Worm (Caenorhabditis elegans) whole organism, late embryonic: Measurements from ENCODE around the gene tftc-3.

Source experiments
- C38D4.7 ChIP-seq: fragments of 200-800 bp; sonication (Bioruptor generic); optimal IDR thresholded peaks from 2 replicates; lab custom pipeline; 2018; ENCODE audit warnings: mild to moderate bottlenecking, missing genetic modification characterization, moderate library complexity, missing compliant biosample characterization
- F13H6.1 ChIP-seq: sonication (generic microtip); optimal IDR thresholded peaks from 2 replicates; lab custom pipeline; 2016; ENCODE audit warnings: missing genetic modification characterization, missing compliant biosample characterization
- K02D7.2 ChIP-seq: sonication (generic microtip); optimal IDR thresholded peaks from 2 replicates; lab custom pipeline; 2017; ENCODE audit warnings: mild to moderate bottlenecking, missing genetic modification characterization, missing compliant biosample characterization
- K09A11.1 ChIP-seq: sonication (generic microtip); optimal IDR thresholded peaks from 2 replicates; lab custom pipeline; 2017; ENCODE audit warnings: antibody characterized with exemption, mild to moderate bottlenecking, missing genetic modification characterization, missing compliant biosample characterization; ENCODE audit not compliant: insufficient read depth
- T23F11.4 ChIP-seq: fragments of 200-800 bp; sonication (Bioruptor generic); optimal IDR thresholded peaks from 2 replicates; lab custom pipeline; 2018; ENCODE audit warnings: mild to moderate bottlenecking, missing genetic modification characterization, missing compliant biosample characterization
- Y22D7AL.16 ChIP-seq: sonication (generic microtip); optimal IDR thresholded peaks from 2 replicates; lab custom pipeline; 2016; ENCODE audit warnings: missing genetic modification characterization, missing compliant biosample characterization
- ahr-1 ChIP-seq: sonication (generic microtip); optimal IDR thresholded peaks from 2 replicates; lab custom pipeline; 2016; ENCODE audit warnings: missing genetic modification characterization, missing compliant biosample characterization
- ama-1 ChIP-seq: fragments of 150-350 bp; optimal IDR thresholded peaks from 2 replicates; lab custom pipeline; 2014
- ceh-14 ChIP-seq: sonication (generic microtip); optimal IDR thresholded peaks from 2 replicates; lab custom pipeline; 2016; ENCODE audit warnings: missing genotype, missing genetic modification characterization, missing compliant biosample characterization
- ceh-18 ChIP-seq: sonication (generic microtip); optimal IDR thresholded peaks from 2 replicates; lab custom pipeline; 2016; ENCODE audit warnings: missing genetic modification characterization, missing compliant biosample characterization
- ceh-19 ChIP-seq: fragments of 200-800 bp; sonication (Bioruptor generic); optimal IDR thresholded peaks from 2 replicates; lab custom pipeline; 2018; ENCODE audit warnings: mild to moderate bottlenecking, missing genetic modification characterization, missing compliant biosample characterization
- ceh-2 ChIP-seq: sonication (generic microtip); optimal IDR thresholded peaks from 2 replicates; lab custom pipeline; 2016; ENCODE audit warnings: missing genotype, missing genetic modification characterization, missing compliant biosample characterization
- ceh-22 ChIP-seq: sonication (generic microtip); optimal IDR thresholded peaks from 2 replicates; lab custom pipeline; 2017; ENCODE audit warnings: missing biosample characterization, missing genetic modification characterization
- ceh-30 ChIP-seq: fragments of 150-350 bp; optimal IDR thresholded peaks from 2 replicates; lab custom pipeline; 2014; ENCODE audit warnings: missing biosample characterization, missing genetic modification characterization
- ceh-31 ChIP-seq: sonication (generic microtip); optimal IDR thresholded peaks from 2 replicates; lab custom pipeline; 2016; ENCODE audit warnings: missing genetic modification characterization, missing compliant biosample characterization
- ceh-34 ChIP-seq: sonication (generic microtip); optimal IDR thresholded peaks from 2 replicates; lab custom pipeline; 2016; ENCODE audit warnings: mild to moderate bottlenecking, missing genetic modification characterization, missing compliant biosample characterization
- ceh-6 ChIP-seq: fragments of 200-800 bp; sonication (Bioruptor generic); optimal IDR thresholded peaks from 2 replicates; lab custom pipeline; 2018; ENCODE audit warnings: mild to moderate bottlenecking, missing genetic modification characterization, missing compliant biosample characterization
- che-1 ChIP-seq: sonication (generic microtip); optimal IDR thresholded peaks from 2 replicates; lab custom pipeline; 2016; ENCODE audit warnings: mild to moderate bottlenecking, missing genetic modification characterization, missing compliant biosample characterization
- dmd-4 ChIP-seq: sonication (generic microtip); optimal IDR thresholded peaks from 2 replicates; lab custom pipeline; 2016; ENCODE audit warnings: borderline replicate concordance, missing genetic modification characterization, missing compliant biosample characterization
- dve-1 ChIP-seq: sonication (generic microtip); optimal IDR thresholded peaks from 2 replicates; lab custom pipeline; 2017; ENCODE audit warnings: antibody characterized with exemption, mild to moderate bottlenecking, missing genetic modification characterization, missing compliant biosample characterization
- elt-4 ChIP-seq: sonication (generic microtip); optimal IDR thresholded peaks from 2 replicates; lab custom pipeline; 2016; ENCODE audit warnings: missing genetic modification characterization, missing compliant biosample characterization
- eyg-1 ChIP-seq: sonication (generic microtip); optimal IDR thresholded peaks from 2 replicates; lab custom pipeline; 2016; ENCODE audit warnings: missing genotype, missing genetic modification characterization, missing compliant biosample characterization
- fax-1 ChIP-seq: sonication (generic microtip); optimal IDR thresholded peaks from 2 replicates; lab custom pipeline; 2016; ENCODE audit warnings: missing genotype, missing genetic modification characterization, missing compliant biosample characterization
- fkh-10 ChIP-seq: fragments of 150-350 bp; optimal IDR thresholded peaks from 2 replicates; lab custom pipeline; 2014; ENCODE audit warnings: missing biosample characterization, missing genetic modification reagents, missing genetic modification characterization
- fkh-6 ChIP-seq: sonication (generic microtip); optimal IDR thresholded peaks from 2 replicates; lab custom pipeline; 2016; ENCODE audit warnings: missing genetic modification characterization, missing compliant biosample characterization
- hlh-13 ChIP-seq: fragments of 200-800 bp; sonication (Bioruptor generic); optimal IDR thresholded peaks from 2 replicates; lab custom pipeline; 2018; ENCODE audit warnings: mild to moderate bottlenecking, missing genetic modification characterization, missing compliant biosample characterization
- hlh-30 ChIP-seq: sonication (generic microtip); optimal IDR thresholded peaks from 2 replicates; lab custom pipeline; 2017; ENCODE audit warnings: antibody characterized with exemption, missing genetic modification characterization, missing compliant biosample characterization; ENCODE audit not compliant: insufficient read depth
- hlh-6 ChIP-seq: sonication (generic microtip); optimal IDR thresholded peaks from 2 replicates; lab custom pipeline; 2016; ENCODE audit warnings: missing genotype, missing genetic modification characterization, missing compliant biosample characterization
- hlh-8 ChIP-seq: sonication (generic microtip); optimal IDR thresholded peaks from 2 replicates; lab custom pipeline; 2016; ENCODE audit warnings: missing genotype, missing genetic modification characterization, missing compliant biosample characterization
- lim-6 ChIP-seq: sonication (generic microtip); optimal IDR thresholded peaks from 2 replicates; lab custom pipeline; 2016; ENCODE audit warnings: missing genetic modification characterization, missing compliant biosample characterization
- lin-11 ChIP-seq: fragments of 200-800 bp; sonication (Bioruptor generic); optimal IDR thresholded peaks from 2 replicates; lab custom pipeline; 2018; ENCODE audit warnings: mild to moderate bottlenecking, missing genetic modification characterization, missing compliant biosample characterization
- madf-2 ChIP-seq: sonication (generic microtip); optimal IDR thresholded peaks from 2 replicates; lab custom pipeline; 2017; ENCODE audit warnings: missing genetic modification characterization, missing compliant biosample characterization
- mec-3 ChIP-seq: sonication (generic microtip); optimal IDR thresholded peaks from 2 replicates; lab custom pipeline; 2016; ENCODE audit warnings: borderline replicate concordance, missing genetic modification characterization, missing compliant biosample characterization
- nhr-11 ChIP-seq: fragments of 150-350 bp; optimal IDR thresholded peaks from 2 replicates; lab custom pipeline; 2014; ENCODE audit warnings: missing biosample characterization, missing genetic modification characterization
- npax-4 ChIP-seq: sonication (generic microtip); optimal IDR thresholded peaks from 2 replicates; lab custom pipeline; 2016; ENCODE audit warnings: missing genetic modification characterization, missing compliant biosample characterization
- odd-2 ChIP-seq: sonication (generic microtip); optimal IDR thresholded peaks from 2 replicates; lab custom pipeline; 2017; ENCODE audit warnings: antibody characterized with exemption, mild to moderate bottlenecking, missing genetic modification characterization, missing compliant biosample characterization
- pag-3 ChIP-seq: sonication (generic microtip); optimal IDR thresholded peaks from 2 replicates; lab custom pipeline; 2016; ENCODE audit warnings: missing compliant biosample characterization, missing genetic modification characterization, borderline replicate concordance
- pat-9 ChIP-seq: fragments of 200-800 bp; sonication (Bioruptor generic); optimal IDR thresholded peaks from 2 replicates; lab custom pipeline; 2018; ENCODE audit warnings: mild to moderate bottlenecking, missing genetic modification characterization, moderate library complexity, missing compliant biosample characterization
- pax-1 ChIP-seq: fragments of 150-350 bp; optimal IDR thresholded peaks from 2 replicates; lab custom pipeline; 2014; ENCODE audit warnings: missing biosample characterization, missing genetic modification characterization
- pha-2 ChIP-seq: sonication (generic microtip); optimal IDR thresholded peaks from 2 replicates; lab custom pipeline; 2017; ENCODE audit warnings: mild to moderate bottlenecking, missing genetic modification characterization, missing compliant biosample characterization
- pha-4 ChIP-seq: fragments of 150-350 bp; optimal IDR thresholded peaks from 2 replicates; lab custom pipeline; 2018; ENCODE audit warnings: missing biosample characterization, missing genetic modification reagents, missing genetic modification characterization
- pqm-1 ChIP-seq: sonication (generic microtip); optimal IDR thresholded peaks from 2 replicates; lab custom pipeline; 2016; ENCODE audit warnings: missing genetic modification characterization, missing compliant biosample characterization
- pros-1 ChIP-seq: fragments of 150-350 bp; optimal IDR thresholded peaks from 2 replicates; lab custom pipeline; 2014; ENCODE audit warnings: missing biosample characterization, missing genetic modification reagents, missing genetic modification characterization
- ref-2 ChIP-seq: sonication (generic microtip); optimal IDR thresholded peaks from 2 replicates; lab custom pipeline; 2016; ENCODE audit warnings: missing genetic modification characterization, missing compliant biosample characterization
- rnt-1 ChIP-seq: sonication (generic microtip); optimal IDR thresholded peaks from 2 replicates; lab custom pipeline; 2016; ENCODE audit warnings: missing genetic modification characterization, missing compliant biosample characterization
- syd-9 ChIP-seq: sonication (generic microtip); optimal IDR thresholded peaks from 2 replicates; lab custom pipeline; 2016; ENCODE audit warnings: mild to moderate bottlenecking, missing genetic modification characterization, moderate library complexity, missing compliant biosample characterization
- tbx-7 ChIP-seq: sonication (generic microtip); optimal IDR thresholded peaks from 2 replicates; lab custom pipeline; 2016; ENCODE audit warnings: missing genotype, missing genetic modification characterization, missing compliant biosample characterization
- ttx-3 ChIP-seq: sonication (generic microtip); optimal IDR thresholded peaks from 2 replicates; lab custom pipeline; 2016; ENCODE audit warnings: missing genetic modification reagents, missing genetic modification characterization, missing compliant biosample characterization
- unc-55 ChIP-seq: sonication (generic microtip); optimal IDR thresholded peaks from 2 replicates; lab custom pipeline; 2017; ENCODE audit warnings: missing biosample characterization, missing genetic modification reagents, missing genetic modification characterization
- zip-5 ChIP-seq: sonication (generic microtip); optimal IDR thresholded peaks from 2 replicates; lab custom pipeline; 2016; ENCODE audit warnings: missing genetic modification characterization, missing compliant biosample characterization
- ztf-16 ChIP-seq: sonication (generic microtip); optimal IDR thresholded peaks from 2 replicates; lab custom pipeline; 2017; ENCODE audit warnings: missing genetic modification characterization, missing compliant biosample characterization

tftc-3 gene

DNA sequence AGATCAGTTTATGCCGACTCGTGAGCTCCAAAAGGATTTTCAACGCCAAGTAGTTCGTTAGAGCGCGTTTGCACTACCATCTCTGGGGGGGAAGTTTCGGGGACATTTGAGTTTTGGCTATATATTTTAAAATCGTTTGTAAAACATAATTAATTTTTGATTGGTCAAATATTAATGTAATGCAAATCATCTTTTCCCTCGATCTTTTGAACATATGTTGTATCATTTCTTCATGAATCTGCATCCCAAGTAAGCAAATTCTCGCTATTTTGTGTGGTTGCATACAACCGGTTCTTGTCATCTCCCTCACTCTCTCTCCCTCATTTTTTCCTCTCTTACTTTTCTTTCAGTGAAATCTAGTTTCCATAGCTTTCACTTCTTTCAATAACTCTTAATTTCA lies 32.0 kb downstream of the tftc-3 start (continued):
- no peak for TF ChIP-seq pha-4 (tag; lab: Kevin White, UChicago)
- no peak for TF ChIP-seq odd-2 (tag; lab: Kevin White, UChicago)
- no peak for TF ChIP-seq hlh-30
- peak; percentile 52 for TF ChIP-seq zip-5 (tag; lab: Kevin White, UChicago)
- TF ChIP-seq Y22D7AL.16, result no peak
- TF ChIP-seq mec-3 (tag; lab: Kevin White, UChicago), result no peak
- TF ChIP-seq ceh-22, result no peak
- peak; percentile 49 for TF ChIP-seq ahr-1 (tag; lab: Kevin White, UChicago)
- peak; percentile 22 for TF ChIP-seq rnt-1
- peak; percentile 79 for TF ChIP-seq ceh-14 (tag; lab: Kevin White, UChicago)
- TF ChIP-seq pag-3, result no peak
- no peak for TF ChIP-seq ztf-16
- TF ChIP-seq pha-2, result no peak
- no peak for TF ChIP-seq nhr-11 (tag; lab: Kevin White, UChicago)
- TF ChIP-seq K02D7.2 (tag; lab: Kevin White, UChicago), result no peak
- no peak for TF ChIP-seq ceh-19 (GFP tag; lab: Kevin White, UChicago)
- TF ChIP-seq pax-1, result no peak
- TF ChIP-seq syd-9, result no peak
- no peak for TF ChIP-seq ceh-6 (GFP tag; lab: Kevin White, UChicago)
- peak; percentile 94 for TF ChIP-seq ceh-31 (tag; lab: Kevin White, UChicago)
- TF ChIP-seq npax-4 (tag; lab: Kevin White, UChicago), result no peak
- no peak for TF ChIP-seq hlh-6 (tag; lab: Kevin White, UChicago)
- no peak for TF ChIP-seq pat-9
- no peak for TF ChIP-seq hlh-13
- peak; percentile 67 for TF ChIP-seq ceh-34 (tag; lab: Kevin White, UChicago)
- no peak for TF ChIP-seq lim-6
- TF ChIP-seq C38D4.7 (GFP tag; lab: Kevin White, UChicago), result no peak
- peak; percentile 54 for TF ChIP-seq ceh-18 (tag; lab: Kevin White, UChicago)
- peak; percentile 63 for TF ChIP-seq ceh-2 (tag; lab: Kevin White, UChicago)
- peak; percentile 85 for TF ChIP-seq ref-2 (tag; lab: Kevin White, UChicago)
- TF ChIP-seq fkh-10 (GFP tag; lab: Kevin White, UChicago), result no peak
- peak; percentile 67 for TF ChIP-seq F13H6.1 (tag; lab: Kevin White, UChicago)
- TF ChIP-seq dve-1, result no peak
- peak; percentile 39 for TF ChIP-seq fax-1 (tag; lab: Kevin White, UChicago)
- no peak for TF ChIP-seq ttx-3 (tag; lab: Kevin White, UChicago)
- no peak for TF ChIP-seq lin-11 (tag; lab: Kevin White, UChicago)
- TF ChIP-seq hlh-8 (tag; lab: Kevin White, UChicago), result peak; percentile 52
- no peak for TF ChIP-seq T23F11.4 (GFP tag; lab: Kevin White, UChicago)
- TF ChIP-seq elt-4 (tag; lab: Kevin White, UChicago), result no peak
- no peak for TF ChIP-seq dmd-4 (tag; lab: Kevin White, UChicago)
- no peak for TF ChIP-seq unc-55 (GFP tag; lab: Kevin White, UChicago)
- TF ChIP-seq eyg-1 (tag; lab: Kevin White, UChicago), result no peak
- TF ChIP-seq K09A11.1 (tag; lab: Kevin White, UChicago), result no peak
- TF ChIP-seq pros-1 (tag; lab: Kevin White, UChicago), result no peak
- TF ChIP-seq madf-2 (tag; lab: Kevin White, UChicago), result no peak
- TF ChIP-seq ceh-30, result no peak
- TF ChIP-seq fkh-6, result no peak
- TF ChIP-seq ama-1 (lab: Kevin White, UChicago), result no peak
- no peak for TF ChIP-seq pqm-1 (tag; lab: Kevin White, UChicago)
- no peak for TF ChIP-seq che-1 (tag; lab: Kevin White, UChicago)
- peak; percentile 71 for TF ChIP-seq tbx-7 (tag; lab: Kevin White, UChicago)
- TF ChIP-seq, all 69 proteins: peak for 21
